Worm (Caenorhabditis elegans): ENCODE results near the gene C01G6.3.
A peak's percentile ranks its signal among the peaks of the same experiment; 100 is the strongest.

The C01G6.3 gene

ce11 chrII:9281595-9281994 is 11.9 kb downstream of the C01G6.3 start:
- TF ChIP-seq nhr-28 (tag; optimal IDR thresholded peaks at IDR 0.05) = peak; percentile 57
- TF ChIP-seq nhr-77 (tag; optimal IDR thresholded peaks at IDR 0.05) = peak; percentile 52
- TF ChIP-seq ama-1 (optimal IDR thresholded peaks at IDR 0.05) = peak; percentile 1
- TF ChIP-seq mxl-3 (GFP tag; optimal IDR thresholded peaks at IDR 0.05) = peak; percentile 1
- peak in 1 of 2 experiments; percentile 53 for TF ChIP-seq hif-1 (tag; optimal IDR thresholded peaks at IDR 0.05)
- TF ChIP-seq daf-16 (GFP tag; optimal IDR thresholded peaks at IDR 0.05) = no peak
- TF ChIP-seq daf-16 (tag; optimal IDR thresholded peaks at IDR 0.05) = peak; percentile 8
- peak; percentile 6 for TF ChIP-seq gei-8 (GFP tag; optimal IDR thresholded peaks at IDR 0.05)
- TF ChIP-seq mep-1 (tag; optimal IDR thresholded peaks at IDR 0.05) = peak; percentile 59
- no peak for TF ChIP-seq ZK337.2 (GFP tag; IDR thresholded peaks at IDR 0.05)
- TF ChIP-seq ceh-62 (tag; optimal IDR thresholded peaks at IDR 0.05) = no peak
- no peak for TF ChIP-seq egl-27 (tag; optimal IDR thresholded peaks at IDR 0.05)
- no peak for TF ChIP-seq ZK546.5 (tag; optimal IDR thresholded peaks at IDR 0.05)
- TF ChIP-seq mdl-1 (tag; optimal IDR thresholded peaks at IDR 0.05) = peak in 1 of 2 experiments; percentile 16
- no peak for TF ChIP-seq mes-2 (tag; optimal IDR thresholded peaks at IDR 0.05; ENCODE audit: poor library complexity, severe bottlenecking)
- TF ChIP-seq lsy-2 (tag; optimal IDR thresholded peaks at IDR 0.05) = peak in 1 of 2 experiments; percentile 78
- TF ChIP-seq hlh-11 (tag; optimal IDR thresholded peaks at IDR 0.05) = peak; percentile 37
- no peak for TF ChIP-seq nhr-76 (tag; optimal IDR thresholded peaks at IDR 0.05)
- 0 out of 2 replicates have a peak, but pooled peaks have one; percentile 11 for TF ChIP-seq dmd-6 (GFP tag; IDR thresholded peaks at IDR 0.05)

DNA sequence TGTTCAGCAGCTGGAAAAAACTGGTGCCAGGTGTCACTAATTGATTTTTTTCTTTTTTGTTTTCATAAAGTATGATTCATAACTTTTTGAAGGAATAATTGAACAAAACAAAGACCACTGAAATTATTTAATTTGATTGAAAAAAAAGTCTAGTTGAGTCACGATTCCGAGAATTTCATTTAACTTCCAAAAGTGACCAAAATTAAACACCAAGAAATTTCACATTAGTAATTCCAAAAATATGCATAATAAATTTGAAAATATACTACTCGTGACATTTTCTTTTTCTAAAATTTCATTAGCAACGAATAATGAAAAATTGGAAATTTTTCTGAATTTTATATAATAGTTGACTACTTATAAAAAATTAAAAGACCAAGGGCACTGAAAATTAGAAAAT is 12.4 kb downstream of the C01G6.3 start:
- TF ChIP-seq mdt-29 (GFP tag; IDR thresholded peaks at IDR 0.05) = no peak
- peak; percentile 93 for TF ChIP-seq aha-1 (tag)
- TF ChIP-seq rbr-2 (tag; optimal IDR thresholded peaks at IDR 0.05) = no peak
- peak in 1 of 2 experiments; percentile 96 for TF ChIP-seq unc-62 (GFP tag; optimal IDR thresholded peaks at IDR 0.05 in 1 of 2)
- TF ChIP-seq unc-62 (tag; optimal IDR thresholded peaks at IDR 0.05) = no peak

- TF ChIP-seq arid-1 (GFP tag; conservative IDR thresholded peaks at IDR 0.05) (peak; percentile 62; the same call in 1 of the 2 replicates), nhr-6 (tag; optimal IDR thresholded peaks at IDR 0.05) (peak; percentile 50), mes-2 (tag; optimal IDR thresholded peaks at IDR 0.05; ENCODE audit: poor library complexity, severe bottlenecking) (peak; percentile 83), nhr-11 (tag; optimal IDR thresholded peaks at IDR 0.05) (peak; percentile 94), F10B5.3 (tag; optimal IDR thresholded peaks at IDR 0.05) (peak; percentile 43), F49E8.2 (tag; optimal IDR thresholded peaks at IDR 0.05; ENCODE audit: borderline replicate concordance) (no peak), ztf-7 (tag; optimal IDR thresholded peaks at IDR 0.05) (peak; percentile 66), mep-1 (tag; optimal IDR thresholded peaks at IDR 0.05) (peak; percentile 95), set-16 (GFP tag; IDR thresholded peaks at IDR 0.05) (peak; percentile 51), cey-2 (tag; optimal IDR thresholded peaks at IDR 0.05; ENCODE audit: borderline replicate concordance, insufficient read depth) (peak; percentile 67), mxl-2 (GFP tag; conservative IDR thresholded peaks at IDR 0.05) (no peak), pha-4 (GFP tag; IDR thresholded peaks at IDR 0.05) (peak; percentile 57), pha-4 (tag; optimal IDR thresholded peaks at IDR 0.05) (peak; percentile 93), R02D3.7 (tag; optimal IDR thresholded peaks at IDR 0.05) (no peak), zfp-3 (GFP tag; conservative IDR thresholded peaks at IDR 0.05) (peak; percentile 71; the same call in 1 of the 2 replicates), unc-39 (tag; optimal IDR thresholded peaks at IDR 0.05) (no peak), rbr-2 (tag; optimal IDR thresholded peaks at IDR 0.05) (peak; percentile 88), duxl-1 (tag; optimal IDR thresholded peaks at IDR 0.05; ENCODE audit: poor library complexity) (peak; percentile 69), lin-29 (GFP tag; IDR thresholded peaks at IDR 0.05) (no peak), nhr-42 (GFP tag; IDR thresholded peaks at IDR 0.05) (peak; percentile 81; the same call in 1 of the 2 replicates), zip-2 (tag; optimal IDR thresholded peaks at IDR 0.05) (no peak), hmg-1.1 (GFP tag; IDR thresholded peaks at IDR 0.05) (peak; percentile 93), D1046.2 (GFP tag; IDR thresholded peaks at IDR 0.05) (0 out of 2 replicates have a peak, but pooled peaks have one; percentile 42), unc-62 (GFP tag; optimal IDR thresholded peaks at IDR 0.05 in 1 of 2) (peak in 1 of 2 experiments; percentile 98), unc-62 (tag; optimal IDR thresholded peaks at IDR 0.05) (no peak), Y105C5A.15 (GFP tag; IDR thresholded peaks at IDR 0.05) (no peak), unc-130 (GFP tag; optimal IDR thresholded peaks at IDR 0.05) (no peak), hlh-11 (tag; optimal IDR thresholded peaks at IDR 0.05) (peak; percentile 97), lin-13 (GFP tag; optimal IDR thresholded peaks at IDR 0.05) (peak; percentile 90), lim-7 (GFP tag; IDR thresholded peaks at IDR 0.05) (no peak), gei-8 (GFP tag; optimal IDR thresholded peaks at IDR 0.05) (peak; percentile 30)
Observed at ce11 chrII:9282787-9283186, 13.1 kb downstream of the C01G6.3 start.
